Worm (Caenorhabditis elegans): ENCODE measurements around the gene ZC412.10.

DNA sequence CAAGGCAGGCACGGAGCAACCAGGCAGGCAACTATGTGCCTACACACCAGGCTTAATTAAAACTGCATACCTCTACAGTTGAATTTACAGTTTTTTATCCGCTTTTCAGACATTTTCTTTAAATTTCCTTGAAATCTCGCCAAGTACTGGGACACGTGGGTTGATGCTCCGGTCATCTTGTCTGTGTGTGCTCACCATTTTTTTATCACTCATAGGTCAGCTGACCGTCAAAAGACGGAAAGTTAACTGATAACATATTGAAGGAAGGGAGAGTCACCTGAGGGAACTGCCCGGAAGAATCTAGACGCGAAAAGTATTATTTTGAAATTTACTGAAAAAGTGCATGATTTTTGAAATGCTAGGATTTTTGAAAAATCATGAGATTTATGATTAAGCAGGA is 26.1 kb downstream of the ZC412.10 start:
- TF ChIP-seq lin-39 (tag; optimal IDR thresholded peaks at IDR 0.05): no peak
- no peak for TF ChIP-seq egl-27 (tag; optimal IDR thresholded peaks at IDR 0.05)
- peak in 1 of 2 experiments; percentile 96 for TF ChIP-seq unc-62 (GFP tag; optimal IDR thresholded peaks at IDR 0.05 in 1 of 2)
- TF ChIP-seq unc-62 (tag; optimal IDR thresholded peaks at IDR 0.05): no peak
- no peak for TF ChIP-seq fkh-10 (GFP tag; optimal IDR thresholded peaks at IDR 0.05)
- no peak for TF ChIP-seq aly-2 (tag; optimal IDR thresholded peaks at IDR 0.05)
- no peak for TF ChIP-seq zag-1 (tag; optimal IDR thresholded peaks at IDR 0.05)
- no peak for TF ChIP-seq lin-15B (tag; optimal IDR thresholded peaks at IDR 0.05)
- no peak for TF ChIP-seq nhr-10 (tag; optimal IDR thresholded peaks at IDR 0.05)
- no peak for TF ChIP-seq fos-1 (tag; optimal IDR thresholded peaks at IDR 0.05)
- TF ChIP-seq dpl-1 (GFP tag; optimal IDR thresholded peaks at IDR 0.05): no peak
- TF ChIP-seq ces-1 (GFP tag; optimal IDR thresholded peaks at IDR 0.05): no peak
- TF ChIP-seq ztf-7 (tag; optimal IDR thresholded peaks at IDR 0.05): no peak
- no peak for TF ChIP-seq ztf-11 (tag; optimal IDR thresholded peaks at IDR 0.05)
- no peak for TF ChIP-seq ceh-82 (tag; optimal IDR thresholded peaks at IDR 0.05)
